Worm (Caenorhabditis elegans) whole organism, young adult: ENCODE data around the gene npp-27.
A peak's percentile ranks its signal among the peaks of the same experiment; 100 is the strongest.
"Not testable (repeated sequence)": the region's sequence is repeated elsewhere in the genome, so short reads cannot be mapped to it uniquely, and the experiment has no call there.

Experiments
- B0336.3 ChIP-seq: fragments of 200-800 bp; sonication (Bioruptor generic); IDR thresholded peaks from 2 replicates; pipeline ENCODE4 v1.3.6; 2022; ENCODE audit warnings: missing genetic modification characterization, missing compliant biosample characterization
- C06A6.2 ChIP-seq: fragments of 200-800 bp; sonication (Bioruptor generic); conservative IDR thresholded peaks from 2 replicates; pipeline ENCODE4 v1.3.6; 2022; ENCODE audit warnings: missing genetic modification characterization, missing compliant biosample characterization
- C17E4.6 ChIP-seq: fragments of 200-800 bp; sonication (Bioruptor generic); IDR thresholded peaks from 2 replicates; pipeline ENCODE4 v1.3.6; 2022; ENCODE audit warnings: missing genetic modification reagents, missing genetic modification characterization, missing compliant biosample characterization
- D2030.7 ChIP-seq: fragments of 200-800 bp; sonication (Bioruptor generic); IDR thresholded peaks from 2 replicates; pipeline ENCODE4 v1.3.6; 2022; ENCODE audit warnings: missing genetic modification reagents, missing genetic modification characterization, missing compliant biosample characterization
- F33H1.4 ChIP-seq: fragments of 200-800 bp; sonication (Bioruptor generic); IDR thresholded peaks from 2 replicates; pipeline ENCODE4 v1.3.6; 2022; ENCODE audit warnings: missing genetic modification reagents, missing genetic modification characterization, missing compliant biosample characterization
- F49E8.2 ChIP-seq: sonication (generic microtip); optimal IDR thresholded peaks from 3 replicates; lab custom pipeline; 2017; ENCODE audit warnings: missing genetic modification characterization, mild to moderate bottlenecking, missing compliant biosample characterization, antibody characterized with exemption, moderate library complexity; ENCODE audit not compliant: insufficient read depth
- K11D2.4 ChIP-seq: fragments of 200-800 bp; sonication (Bioruptor generic); IDR thresholded peaks from 2 replicates; pipeline ENCODE4 v1.3.6; 2022; ENCODE audit warnings: missing genetic modification reagents, missing genetic modification characterization, missing compliant biosample characterization
- K12H6.12 ChIP-seq: fragments of 200-800 bp; sonication (Bioruptor generic); optimal IDR thresholded peaks from 2 replicates; lab custom pipeline; 2018; ENCODE audit warnings: mild to moderate bottlenecking, missing genetic modification characterization, missing compliant biosample characterization
- Y53F4B.3 ChIP-seq: fragments of 200-800 bp; sonication (Bioruptor generic); IDR thresholded peaks from 2 replicates; pipeline ENCODE4 v1.3.6; 2022; ENCODE audit warnings: missing genetic modification reagents, missing genetic modification characterization, missing compliant biosample characterization
- Y67H2A.10 ChIP-seq: fragments of 200-800 bp; sonication (Bioruptor generic); conservative IDR thresholded peaks from 2 replicates; pipeline ENCODE4 v1.3.6; 2022; ENCODE audit warnings: missing genetic modification reagents, missing genetic modification characterization, missing compliant biosample characterization
- Y79H2A.3 ChIP-seq: fragments of 200-800 bp; sonication (Bioruptor generic); conservative IDR thresholded peaks from 2 replicates; pipeline ENCODE4 v1.3.6; 2022; ENCODE audit warnings: missing genetic modification reagents, missing genetic modification characterization, missing compliant biosample characterization
- Y95B8A.8 ChIP-seq: fragments of 200-800 bp; sonication (Bioruptor generic); IDR thresholded peaks from 2 replicates; pipeline ENCODE4 v1.3.6; 2022; ENCODE audit warnings: missing genetic modification reagents, missing genetic modification characterization, missing compliant biosample characterization
- athp-1 ChIP-seq: sonication (generic microtip); optimal IDR thresholded peaks from 2 replicates; lab custom pipeline; 2017; ENCODE audit warnings: mild to moderate bottlenecking, missing genetic modification characterization, missing compliant biosample characterization
- attf-5 ChIP-seq: fragments of 200-800 bp; sonication (Bioruptor generic); optimal IDR thresholded peaks from 2 replicates; lab custom pipeline; 2018; ENCODE audit warnings: mild to moderate bottlenecking, missing genetic modification characterization, missing compliant biosample characterization
- cebp-1 ChIP-seq, 2 experiments: fragments of 200-800 bp in 1 of 2; sonication (Bioruptor generic) in 1 of 2; sonication (generic microtip) in 1 of 2; IDR thresholded peaks in 1 of 2; optimal IDR thresholded peaks in 1 of 2; 2 replicates each; pipeline versions ENCODE4 v1.3.6 to Lab custom; 2017 to 2022; ENCODE audit warnings: missing compliant biosample characterization in 2 of 2, missing genetic modification characterization in 2 of 2, mild to moderate bottlenecking in 1 of 2, missing genetic modification reagents in 1 of 2, moderate library complexity in 1 of 2
- ceh-27 ChIP-seq: fragments of 200-800 bp; sonication (Bioruptor generic); optimal IDR thresholded peaks from 2 replicates; lab custom pipeline; 2018; ENCODE audit warnings: mild to moderate bottlenecking, missing genetic modification characterization, moderate library complexity, missing compliant biosample characterization
- ceh-40 ChIP-seq: fragments of 200-800 bp; sonication (Bioruptor generic); IDR thresholded peaks from 2 replicates; pipeline ENCODE4 v1.3.6; 2022; ENCODE audit warnings: missing genetic modification characterization, missing compliant biosample characterization
- dox-1 ChIP-seq: fragments of 200-800 bp; sonication (Bioruptor generic); IDR thresholded peaks from 2 replicates; pipeline ENCODE4 v1.3.6; 2022; ENCODE audit warnings: missing genetic modification reagents, missing genetic modification characterization, missing compliant biosample characterization
- egl-44 ChIP-seq: fragments of 200-800 bp; sonication (Bioruptor generic); IDR thresholded peaks from 2 replicates; pipeline ENCODE4 v1.3.6; 2022; ENCODE audit warnings: missing genetic modification reagents, missing genetic modification characterization, missing compliant biosample characterization
- egrh-3 ChIP-seq: fragments of 200-800 bp; sonication (Bioruptor generic); IDR thresholded peaks from 2 replicates; pipeline ENCODE4 v1.3.6; 2022; ENCODE audit warnings: missing genetic modification reagents, missing genetic modification characterization, missing compliant biosample characterization
- ekl-4 ChIP-seq: fragments of 200-800 bp; sonication (Bioruptor generic); IDR thresholded peaks from 2 replicates; pipeline ENCODE4 v1.3.6; 2022; ENCODE audit warnings: missing genetic modification reagents, missing genetic modification characterization, missing compliant biosample characterization
- him-1 ChIP-seq: sonication (generic microtip); optimal IDR thresholded peaks from 2 replicates; lab custom pipeline; 2016; ENCODE audit warnings: missing genotype, missing genetic modification reagents, missing genetic modification characterization, missing compliant biosample characterization
- hmg-1.2 ChIP-seq: fragments of 200-800 bp; sonication (Bioruptor generic); IDR thresholded peaks from 2 replicates; pipeline ENCODE4 v1.3.6; 2022; ENCODE audit warnings: missing genetic modification reagents, missing genetic modification characterization, missing compliant biosample characterization
- hmg-20 ChIP-seq: fragments of 200-800 bp; sonication (Bioruptor generic); IDR thresholded peaks from 2 replicates; pipeline ENCODE4 v1.3.6; 2022; ENCODE audit warnings: missing genetic modification reagents, missing genetic modification characterization, missing compliant biosample characterization
- let-526 ChIP-seq: fragments of 200-800 bp; sonication (Bioruptor generic); IDR thresholded peaks from 2 replicates; pipeline ENCODE4 v1.3.6; 2022; ENCODE audit warnings: missing genetic modification reagents, missing genetic modification characterization, missing compliant biosample characterization
- lin-26 ChIP-seq: fragments of 200-800 bp; sonication (Bioruptor generic); IDR thresholded peaks from 2 replicates; pipeline ENCODE4 v1.3.6; 2022; ENCODE audit warnings: missing genetic modification reagents, missing genetic modification characterization, missing compliant biosample characterization
- lin-35 ChIP-seq, 3 experiments: fragments of 150-350 bp in 2 of 3; sonication (generic microtip) in 1 of 3; optimal IDR thresholded peaks; 2 replicates each; lab custom pipeline; 2014 to 2018; ENCODE audit warnings: missing biosample characterization in 3 of 3, missing genetic modification characterization in 3 of 3, missing genetic modification reagents in 3 of 3
- lin-40 ChIP-seq: sonication (generic microtip); optimal IDR thresholded peaks from 2 replicates; lab custom pipeline; 2016; ENCODE audit warnings: missing genetic modification characterization, mild to moderate bottlenecking, missing compliant biosample characterization, missing genotype, missing genetic modification reagents
- lin-54 ChIP-seq: fragments of 200-800 bp; sonication (Bioruptor generic); optimal IDR thresholded peaks from 2 replicates; lab custom pipeline; 2018; ENCODE audit warnings: mild to moderate bottlenecking, missing genetic modification characterization, missing compliant biosample characterization
- lir-1 ChIP-seq: fragments of 200-800 bp; sonication (Bioruptor generic); conservative IDR thresholded peaks from 2 replicates; pipeline ENCODE4 v1.3.6; 2022; ENCODE audit warnings: missing genetic modification reagents, missing genetic modification characterization, missing compliant biosample characterization
- lsl-1 ChIP-seq: fragments of 200-800 bp; sonication (Bioruptor generic); optimal IDR thresholded peaks from 2 replicates; lab custom pipeline; 2018; ENCODE audit warnings: mild to moderate bottlenecking, missing genetic modification characterization, moderate library complexity, missing compliant biosample characterization
- madf-6 ChIP-seq: fragments of 200-800 bp; sonication (Bioruptor generic); IDR thresholded peaks from 2 replicates; pipeline ENCODE4 v1.3.6; 2022; ENCODE audit warnings: missing genetic modification reagents, missing genetic modification characterization, missing compliant biosample characterization
- madf-8 ChIP-seq: fragments of 200-800 bp; sonication (Bioruptor generic); conservative IDR thresholded peaks from 2 replicates; pipeline ENCODE4 v1.3.6; 2022; ENCODE audit warnings: missing genetic modification reagents, missing genetic modification characterization, missing compliant biosample characterization
- mcd-1 ChIP-seq: fragments of 200-800 bp; sonication (Bioruptor generic); IDR thresholded peaks from 2 replicates; pipeline ENCODE4 v1.3.6; 2022; ENCODE audit warnings: missing genetic modification reagents, missing genetic modification characterization, missing compliant biosample characterization
- nhr-80 ChIP-seq: sonication (generic microtip); optimal IDR thresholded peaks from 2 replicates; lab custom pipeline; 2016; ENCODE audit warnings: missing genetic modification characterization, missing compliant biosample characterization
- pbrm-1 ChIP-seq: fragments of 200-800 bp; sonication (Bioruptor generic); IDR thresholded peaks from 2 replicates; pipeline ENCODE4 v1.3.6; 2022; ENCODE audit warnings: missing genetic modification reagents, missing genetic modification characterization, missing compliant biosample characterization
- rcor-1 ChIP-seq: fragments of 200-800 bp; sonication (Bioruptor generic); IDR thresholded peaks from 2 replicates; pipeline ENCODE4 v1.3.6; 2022; ENCODE audit warnings: missing genetic modification reagents, missing genetic modification characterization, missing compliant biosample characterization
- snpc-4 ChIP-seq, 5 experiments: fragments of 150-350 bp in 1 of 5; sonication (generic microtip) in 4 of 5; optimal IDR thresholded peaks; 2 replicates each; lab custom pipeline; 2014 to 2018; ENCODE audit warnings: missing genetic modification characterization in 5 of 5, missing biosample characterization in 3 of 5, antibody characterized with exemption in 2 of 5, mild to moderate bottlenecking in 2 of 5, missing compliant biosample characterization in 2 of 5, missing genotype in 2 of 5, moderate library complexity in 2 of 5, missing genetic modification reagents in 1 of 5
- tlf-1 ChIP-seq: fragments of 200-800 bp; sonication (Bioruptor generic); optimal IDR thresholded peaks from 2 replicates; lab custom pipeline; 2018; ENCODE audit warnings: mild to moderate bottlenecking, missing genetic modification characterization, missing compliant biosample characterization
- ztf-18 ChIP-seq: sonication (generic microtip); optimal IDR thresholded peaks from 2 replicates; lab custom pipeline; 2016; ENCODE audit warnings: missing genotype, mild to moderate bottlenecking, missing genetic modification characterization, missing compliant biosample characterization
- ztf-25 ChIP-seq: fragments of 200-800 bp; sonication (Bioruptor generic); IDR thresholded peaks from 2 replicates; pipeline ENCODE4 v1.3.6; 2022; ENCODE audit warnings: missing genetic modification reagents, missing genetic modification characterization, missing compliant biosample characterization
- ztf-28 ChIP-seq: fragments of 200-800 bp; sonication (Bioruptor generic); IDR thresholded peaks from 2 replicates; pipeline ENCODE4 v1.3.6; 2022; ENCODE audit warnings: missing genetic modification reagents, missing genetic modification characterization, missing compliant biosample characterization
- ztf-6 ChIP-seq: fragments of 200-800 bp; sonication (Bioruptor generic); IDR thresholded peaks from 2 replicates; pipeline ENCODE4 v1.3.6; 2022; ENCODE audit warnings: missing genetic modification reagents, missing genetic modification characterization, missing compliant biosample characterization

The npp-27 gene

DNA sequence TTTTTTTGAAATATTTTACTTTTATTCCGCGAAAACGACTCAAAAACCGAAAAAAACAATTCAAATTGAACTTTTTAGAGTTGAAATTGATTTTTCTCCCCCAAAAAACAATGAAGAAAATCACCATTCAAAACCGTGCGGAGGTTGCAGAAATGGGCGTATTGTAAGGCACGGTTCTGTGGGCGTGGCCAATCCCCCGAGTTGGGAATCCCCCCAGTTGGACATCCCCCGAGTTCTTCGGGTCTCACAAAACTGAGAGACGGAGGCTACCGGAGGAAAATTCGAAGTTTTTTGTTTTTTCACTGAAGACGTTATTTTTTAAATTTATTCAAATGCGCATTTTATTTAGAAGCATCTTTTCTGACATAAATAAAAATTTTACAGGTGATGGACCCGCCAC, 38.2 kb upstream of the npp-27 start, which contains the start of gene mcm-3AP (continued):
- not testable (repeated sequence) for TF ChIP-seq cebp-1 (GFP tag; IDR thresholded peaks at IDR 0.05; lab: Robert Waterston, UW)
- peak; percentile 5 for TF ChIP-seq cebp-1 (tag; optimal IDR thresholded peaks at IDR 0.05; lab: Kevin White, UChicago)
- TF ChIP-seq let-526 (GFP tag; lab: Robert Waterston, UW): 0 out of 2 replicates have a peak, but pooled peaks have one; percentile 25
- 0 out of 2 replicates have a peak, but pooled peaks have one; percentile 28 for TF ChIP-seq K11D2.4 (GFP tag; lab: Robert Waterston, UW)
- peak; percentile 39; the same call in 1 of the 2 replicates for TF ChIP-seq pbrm-1 (GFP tag; lab: Robert Waterston, UW)
- TF ChIP-seq egrh-3 (GFP tag; lab: Robert Waterston, UW): peak; percentile 65
- TF ChIP-seq ztf-25 (GFP tag; lab: Robert Waterston, UW): peak; percentile 84

DNA sequence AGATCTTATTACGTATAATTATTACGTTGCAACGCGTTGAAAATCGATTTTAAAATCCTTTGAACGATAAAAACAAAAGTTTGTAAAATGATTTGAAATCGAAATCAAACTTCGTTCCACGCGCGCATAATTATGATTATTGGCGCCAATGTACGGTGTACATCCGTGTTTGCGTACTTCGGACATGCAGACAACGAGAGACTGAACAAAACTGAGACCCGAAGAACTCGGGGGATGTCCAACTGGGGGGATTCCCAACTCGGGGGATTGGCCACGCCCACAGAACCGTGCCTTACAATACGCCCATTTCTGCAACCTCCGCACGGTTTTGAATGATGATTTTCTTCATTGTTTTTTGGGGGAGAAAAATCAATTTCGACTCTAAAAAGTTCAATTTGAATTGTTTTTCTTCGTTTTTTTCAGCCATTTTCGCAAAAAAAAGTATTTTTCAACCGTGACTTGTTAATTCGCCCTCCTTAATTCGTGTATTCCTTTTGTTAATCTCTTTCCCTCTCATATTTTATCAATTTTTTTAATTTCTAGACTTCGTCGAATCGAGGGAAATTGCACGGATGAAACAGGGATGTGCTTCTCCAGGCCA, 37.0 kb upstream of the npp-27 start, which contains the start of gene F20D12.12:
Gene F20D12.12 (plus strand): TSS at position 542 of the 601 bp plus-strand sequence.
- TF ChIP-seq Y53F4B.3 (GFP tag; lab: Robert Waterston, UW) (peak; percentile 53; the same call in 1 of the 2 replicates), nhr-80 (tag; lab: Kevin White, UChicago) (peak; percentile 48), ceh-27 (GFP tag; lab: Kevin White, UChicago) (peak; percentile 83), D2030.7 (GFP tag; lab: Robert Waterston, UW) (peak; percentile 99), hmg-1.2 (GFP tag; lab: Robert Waterston, UW) (peak; percentile 85), madf-6 (peak; percentile 96), C06A6.2 (GFP tag; lab: Robert Waterston, UW) (peak; percentile 88), egrh-3 (GFP tag; lab: Robert Waterston, UW) (peak; percentile 83), hmg-20 (GFP tag; lab: Robert Waterston, UW) (peak; percentile 27; the same call in 1 of the 2 replicates), rcor-1 (GFP tag; lab: Robert Waterston, UW) (peak; percentile 96), K12H6.12 (peak; percentile 49), him-1 (tag; lab: Kevin White, UChicago) (peak; percentile 23), mcd-1 (peak; percentile 88), ztf-6 (peak; percentile 75; the same call in 1 of the 2 replicates), madf-8 (GFP tag; lab: Robert Waterston, UW) (peak; percentile 91), lin-40 (peak; percentile 71), dox-1 (peak; percentile 97), attf-5 (peak; percentile 94), lin-26 (GFP tag; lab: Robert Waterston, UW) (peak; percentile 84), lsl-1 (GFP tag; lab: Kevin White, UChicago) (peak; percentile 87), pbrm-1 (GFP tag; lab: Robert Waterston, UW) (peak; percentile 93), ztf-28 (GFP tag; lab: Robert Waterston, UW) (peak; percentile 98), cebp-1 (GFP tag; IDR thresholded peaks at IDR 0.05; lab: Robert Waterston, UW) (peak; percentile 71), cebp-1 (tag; optimal IDR thresholded peaks at IDR 0.05; lab: Kevin White, UChicago) (peak; percentile 75), ceh-40 (GFP tag; lab: Robert Waterston, UW) (0 out of 2 replicates have a peak, but pooled peaks have one; percentile 40), ekl-4 (GFP tag; lab: Robert Waterston, UW) (peak; percentile 90), athp-1 (tag; lab: Kevin White, UChicago) (peak; percentile 65), Y79H2A.3 (GFP tag; lab: Robert Waterston, UW) (peak; percentile 90), lin-35 (GFP tag; optimal IDR thresholded peaks at IDR 0.05; lab: Kevin White, UChicago) (peak in 2 of 3 experiments; percentile 25 to 50), F33H1.4 (GFP tag; lab: Robert Waterston, UW) (peak; percentile 88), Y95B8A.8 (GFP tag; lab: Robert Waterston, UW) (peak; percentile 97), lir-1 (GFP tag; lab: Robert Waterston, UW) (peak; percentile 72), egl-44 (GFP tag; lab: Robert Waterston, UW) (peak; percentile 47; the same call in 1 of the 2 replicates), Y67H2A.10 (GFP tag; lab: Robert Waterston, UW) (peak; percentile 86), lin-54 (peak; percentile 78), B0336.3 (GFP tag; lab: Robert Waterston, UW) (peak; percentile 60), C17E4.6 (GFP tag; lab: Robert Waterston, UW) (peak; percentile 76), ztf-18 (tag; lab: Kevin White, UChicago) (peak; percentile 38), tlf-1 (GFP tag; lab: Kevin White, UChicago) (peak; percentile 69), F49E8.2 (tag; lab: Kevin White, UChicago) (peak; percentile 73), snpc-4 (GFP tag; optimal IDR thresholded peaks at IDR 0.05; lab: Kevin White, UChicago) (peak; percentile 19), snpc-4 (tag; optimal IDR thresholded peaks at IDR 0.05; lab: Kevin White, UChicago) (peak in 3 of 4 experiments; percentile 28 to 57 (median 39))
